Worm (Caenorhabditis elegans) whole organism, L2 larva: ENCODE data around the gene Y57A10A.8.

Experiments used
- lin-39 ChIP-seq: fragments of 150-350 bp; optimal IDR thresholded peaks from 2 replicates; lab custom pipeline; 2014; ENCODE audit warnings: missing biosample characterization, missing genetic modification reagents, missing genetic modification characterization
- nhr-77 ChIP-seq: fragments of 150-350 bp; optimal IDR thresholded peaks from 2 replicates; lab custom pipeline; 2014; ENCODE audit warnings: missing biosample characterization, missing genetic modification characterization

DNA sequence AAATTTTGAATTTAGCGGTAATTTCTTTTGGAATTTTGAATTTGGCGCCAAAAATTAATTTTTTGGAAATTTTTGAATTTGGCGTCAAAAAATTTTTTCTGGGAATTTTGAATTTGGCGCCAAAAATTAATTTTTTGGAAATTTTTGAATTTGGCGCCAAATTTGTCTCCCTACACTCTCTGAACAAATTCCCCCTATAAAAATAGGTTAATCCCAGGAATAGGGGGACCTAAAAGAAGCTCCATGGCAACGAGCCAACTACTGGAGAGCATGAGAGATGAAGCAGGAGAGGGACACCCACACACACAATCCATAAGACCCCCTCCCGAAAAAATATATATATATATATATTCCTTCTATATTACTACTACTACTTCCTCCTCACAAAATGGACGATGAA is 38.3 kb downstream of the Y57A10A.8 start, which contains the start of gene aqp-12:
- TF ChIP-seq nhr-77 (tag; lab: Kevin White, UChicago) (no peak), lin-39 (no peak)
